Worm (Caenorhabditis elegans) whole organism, L1 larva: Measurements from ENCODE around the gene T08B1.4.

Experiments
- fkh-10 ChIP-seq: sonication (generic microtip); optimal IDR thresholded peaks from 2 replicates; lab custom pipeline; 2017; ENCODE audit warnings: missing biosample characterization, missing genetic modification reagents, missing genetic modification characterization
- lin-39 ChIP-seq: fragments of 150-350 bp; optimal IDR thresholded peaks from 2 replicates; lab custom pipeline; 2014; ENCODE audit warnings: missing biosample characterization, missing genetic modification reagents, missing genetic modification characterization
- nhr-12 ChIP-seq: sonication (generic microtip); optimal IDR thresholded peaks from 2 replicates; lab custom pipeline; 2017; ENCODE audit warnings: missing biosample characterization, missing genetic modification characterization
- sup-37 ChIP-seq: fragments of 200-800 bp; sonication (Bioruptor generic); optimal IDR thresholded peaks from 2 replicates; lab custom pipeline; 2018; ENCODE audit warnings: mild to moderate bottlenecking, missing genetic modification characterization, missing compliant biosample characterization
- unc-30 ChIP-seq: sonication (generic microtip); optimal IDR thresholded peaks from 2 replicates; lab custom pipeline; 2017; ENCODE audit warnings: missing biosample characterization, missing genetic modification characterization

DNA sequence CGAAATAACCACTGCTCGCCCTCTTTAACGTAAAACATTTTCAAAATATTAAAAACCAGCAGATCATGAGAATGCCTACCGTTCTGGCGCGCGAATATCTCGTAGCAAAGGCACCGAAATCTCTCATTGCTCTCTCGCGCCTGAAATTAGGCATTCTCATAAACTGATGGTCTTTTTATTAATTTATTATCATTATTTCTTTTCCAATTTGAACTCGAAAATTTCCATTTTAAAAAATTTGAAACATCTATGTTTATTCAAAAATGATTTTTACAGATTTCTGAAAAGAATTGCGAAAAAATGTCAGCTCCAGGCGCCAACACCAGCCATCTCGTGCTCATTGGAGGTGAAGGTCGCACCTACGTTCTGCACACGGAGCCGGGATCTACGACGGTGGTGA lies 50.8 kb downstream of the T08B1.4 start, which contains the start of gene F59A7.12:
- TF ChIP-seq nhr-12 (tag; lab: Kevin White, UChicago): no peak
- no peak for TF ChIP-seq unc-30 (tag; lab: Kevin White, UChicago)
- no peak for TF ChIP-seq lin-39 (tag; lab: Kevin White, UChicago)
- no peak for TF ChIP-seq fkh-10 (GFP tag; lab: Kevin White, UChicago)
- no peak for TF ChIP-seq sup-37
